Worm (Caenorhabditis elegans): ENCODE data around the gene fbxb-60.
"Not testable (repeated sequence)": the region's sequence is repeated elsewhere in the genome, so short reads cannot be mapped to it uniquely, and the experiment has no call there.

The fbxb-60 gene

DNA sequence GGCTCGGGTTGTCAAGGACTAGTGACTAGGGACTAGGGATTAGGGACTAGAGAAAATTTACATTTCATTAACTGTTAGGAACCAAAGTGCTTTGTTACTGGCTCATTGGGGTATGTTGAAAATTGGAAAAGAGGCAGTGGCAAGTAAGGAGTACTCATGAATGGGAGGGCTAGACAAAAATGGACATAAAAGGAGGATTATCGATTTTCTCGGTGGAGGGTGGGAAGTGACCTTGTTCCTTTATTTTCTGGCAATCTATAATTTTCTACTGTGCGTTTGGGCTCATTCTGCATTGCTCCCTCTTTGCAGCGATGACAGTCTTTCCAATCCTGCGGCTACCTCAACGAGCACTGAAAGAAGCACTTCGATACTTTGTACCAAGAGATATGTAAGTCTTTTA is at the start of gene fbxb-60:
fbxb-60 (plus strand) TSS at position 301 of the 400 bp plus-strand sequence.
- TF ChIP-seq dao-5 (tag; optimal IDR thresholded peaks at IDR 0.05): no peak
- TF ChIP-seq W03F9.2 (tag; optimal IDR thresholded peaks at IDR 0.05): no peak
- TF ChIP-seq him-1 (tag; optimal IDR thresholded peaks at IDR 0.05): no peak

DNA sequence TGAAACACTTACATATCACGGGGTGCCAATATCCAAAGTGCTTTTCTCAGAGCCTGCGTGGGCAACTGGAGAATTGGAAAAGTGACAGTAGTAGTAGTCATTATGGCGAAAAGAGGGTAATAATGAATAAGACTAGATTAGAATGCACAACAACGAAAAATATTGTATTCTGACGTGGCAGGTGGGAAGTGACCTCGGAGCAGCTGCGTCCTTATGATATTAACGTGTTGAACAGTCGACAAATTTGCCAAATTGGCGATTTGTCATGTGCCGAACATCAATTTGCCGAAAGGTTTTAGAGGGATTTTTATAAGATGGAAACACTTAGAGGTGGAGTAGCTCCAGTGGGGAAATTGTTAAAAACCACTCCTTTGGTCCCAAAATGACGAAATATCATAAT is 46.6 kb upstream of the fbxb-60 start, which contains the start of gene str-81:
str-81 (minus strand) TSS at position 101 of the 400 bp plus-strand sequence.
- TF ChIP-seq dao-5 (tag; optimal IDR thresholded peaks at IDR 0.05) (no peak), W03F9.2 (tag; optimal IDR thresholded peaks at IDR 0.05) (no peak), him-1 (tag; optimal IDR thresholded peaks at IDR 0.05) (no peak)

DNA sequence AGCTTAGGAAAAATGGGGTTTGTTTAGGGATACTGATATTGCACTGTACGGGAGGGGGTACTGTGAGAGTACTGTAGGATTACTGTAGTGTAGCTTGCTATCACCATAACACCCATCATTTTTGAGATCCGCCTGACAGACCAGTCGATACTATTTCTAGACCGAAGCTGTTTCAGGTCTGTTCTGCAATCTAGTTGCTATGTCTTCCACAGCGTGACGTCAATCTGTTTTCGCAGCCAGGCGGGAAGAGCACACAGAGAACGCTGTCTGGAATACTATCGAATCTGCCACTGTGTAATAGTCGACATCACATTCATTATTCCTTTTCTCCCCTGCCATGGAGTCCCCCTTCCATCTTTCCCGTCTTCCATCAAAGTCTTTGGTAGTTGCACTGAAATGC is 45.8 kb upstream of the fbxb-60 start, which contains the start of gene F21D9.11:
F21D9.11 (plus strand) TSS at position 301 of the 400 bp plus-strand sequence.
- TF ChIP-seq him-1 (tag; optimal IDR thresholded peaks at IDR 0.05): no peak
- TF ChIP-seq dao-5 (tag; optimal IDR thresholded peaks at IDR 0.05): no peak
- no peak for TF ChIP-seq W03F9.2 (tag; optimal IDR thresholded peaks at IDR 0.05)

DNA sequence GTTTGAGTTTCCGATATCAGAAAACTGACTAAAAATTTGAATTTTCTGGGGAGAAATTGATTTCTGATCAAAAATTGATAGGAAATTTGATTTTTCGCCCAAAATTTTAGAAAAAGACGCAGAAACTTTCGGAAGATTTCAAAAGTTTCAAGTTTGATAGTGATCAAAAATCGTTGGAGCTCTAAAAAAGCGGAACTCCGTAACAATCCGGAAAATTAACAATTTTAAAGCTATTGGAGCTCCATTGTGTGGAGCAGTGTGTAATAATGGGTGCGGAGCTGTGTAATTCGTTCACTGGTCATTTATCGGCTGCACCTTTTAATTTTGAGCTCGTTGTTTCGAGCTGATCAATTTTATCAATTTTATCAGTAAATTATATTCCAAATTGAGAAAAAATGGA is 44.1 kb upstream of the fbxb-60 start, which contains the start of gene F21D9.4:
F21D9.4 (plus strand) TSS at position 301 of the 400 bp plus-strand sequence.
- no peak for TF ChIP-seq dao-5 (tag; optimal IDR thresholded peaks at IDR 0.05)
- TF ChIP-seq W03F9.2 (tag; optimal IDR thresholded peaks at IDR 0.05): no peak
- TF ChIP-seq him-1 (tag; optimal IDR thresholded peaks at IDR 0.05): no peak

DNA sequence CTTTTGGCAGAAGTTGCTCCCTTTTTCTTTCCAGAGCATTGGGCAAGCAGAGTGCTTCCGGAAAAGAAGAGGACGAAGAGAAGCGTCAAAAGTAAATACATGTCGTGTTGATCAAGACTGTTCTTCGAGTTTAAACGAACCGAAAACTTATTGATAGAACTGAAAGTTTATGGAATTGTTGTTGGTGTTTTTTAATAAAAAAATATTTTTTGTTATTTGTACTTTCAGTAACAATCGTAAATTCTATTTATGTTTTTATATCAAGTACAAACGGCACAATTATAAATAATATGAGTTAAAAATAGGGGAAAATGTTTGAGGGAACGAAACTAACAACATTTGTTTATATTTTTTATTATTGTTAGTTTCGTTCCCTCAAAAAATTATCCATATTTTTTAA is 40.0 kb upstream of the fbxb-60 start, which contains the start of gene F21D9.3:
F21D9.3 (minus strand) TSS at position 101 of the 400 bp plus-strand sequence.
- TF ChIP-seq him-1 (tag; optimal IDR thresholded peaks at IDR 0.05) (no peak), dao-5 (tag; optimal IDR thresholded peaks at IDR 0.05) (no peak), W03F9.2 (tag; optimal IDR thresholded peaks at IDR 0.05) (no peak)

DNA sequence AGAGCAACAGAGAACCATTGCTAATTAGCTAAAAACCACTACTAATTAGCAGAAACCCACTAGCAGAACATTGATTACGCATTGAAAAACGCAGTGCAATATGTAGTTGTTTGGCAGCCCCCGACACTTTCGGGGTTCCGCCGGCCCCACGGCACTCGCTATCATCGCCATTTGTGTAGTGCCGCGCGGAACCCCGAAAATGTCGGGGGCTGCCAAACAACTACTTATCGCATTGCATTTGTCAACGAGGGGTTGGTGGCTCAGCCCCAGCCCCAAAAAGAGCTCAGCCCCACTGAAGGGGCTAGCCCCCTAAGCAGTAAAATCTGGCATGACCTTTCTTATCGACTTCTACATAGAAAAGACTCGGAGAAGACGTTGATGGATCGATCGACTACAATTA is 38.2 kb upstream of the fbxb-60 start:
- TF ChIP-seq dao-5 (tag; optimal IDR thresholded peaks at IDR 0.05) (no peak), W03F9.2 (tag; optimal IDR thresholded peaks at IDR 0.05) (no peak), him-1 (tag; optimal IDR thresholded peaks at IDR 0.05) (no peak)

DNA sequence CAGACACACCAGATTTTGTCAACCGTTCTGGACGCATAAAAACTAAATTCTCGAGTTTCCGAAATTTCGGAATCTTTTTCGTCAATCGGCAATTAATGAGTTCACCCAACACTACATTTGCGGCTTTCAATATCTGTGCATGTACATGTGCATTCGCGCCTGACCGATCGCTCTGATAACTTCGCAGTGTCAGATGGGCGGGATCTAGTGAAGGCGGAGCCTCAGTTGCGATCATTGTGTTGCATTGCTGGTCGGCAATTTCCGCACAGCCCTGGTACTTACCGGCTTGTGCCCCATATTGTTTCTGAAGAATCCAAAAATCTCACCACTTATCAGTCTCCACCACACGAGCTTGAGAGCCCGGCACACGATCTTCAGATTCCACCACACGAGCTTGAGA is 36.9 kb upstream of the fbxb-60 start:
- no peak for TF ChIP-seq W03F9.2 (tag; optimal IDR thresholded peaks at IDR 0.05)
- TF ChIP-seq dao-5 (tag; optimal IDR thresholded peaks at IDR 0.05): no peak

DNA sequence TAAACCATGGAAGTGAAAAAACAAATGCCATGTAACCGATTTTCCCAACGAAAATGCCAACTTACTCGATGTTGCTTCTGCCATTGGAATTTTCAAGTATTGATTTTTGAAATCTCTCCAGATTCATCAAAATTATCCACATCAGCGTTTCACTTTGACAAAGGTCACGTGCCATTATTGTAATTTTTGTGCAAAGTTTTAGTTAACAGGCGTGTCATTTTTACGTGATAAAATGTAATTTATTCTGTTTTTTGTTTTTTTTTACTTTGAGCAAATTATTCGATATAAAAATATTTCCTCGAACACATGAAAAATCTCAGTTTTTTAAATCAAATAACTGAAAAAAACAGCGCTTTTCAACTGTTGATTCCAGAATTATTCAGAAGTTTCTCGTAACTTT is 35.3 kb upstream of the fbxb-60 start, which contains the start of gene F21D9.2:
F21D9.2 (minus strand) TSS at position 101 of the 400 bp plus-strand sequence.
- TF ChIP-seq W03F9.2 (tag; optimal IDR thresholded peaks at IDR 0.05): no peak
- no peak for TF ChIP-seq dao-5 (tag; optimal IDR thresholded peaks at IDR 0.05)
- no peak for TF ChIP-seq him-1 (tag; optimal IDR thresholded peaks at IDR 0.05)

DNA sequence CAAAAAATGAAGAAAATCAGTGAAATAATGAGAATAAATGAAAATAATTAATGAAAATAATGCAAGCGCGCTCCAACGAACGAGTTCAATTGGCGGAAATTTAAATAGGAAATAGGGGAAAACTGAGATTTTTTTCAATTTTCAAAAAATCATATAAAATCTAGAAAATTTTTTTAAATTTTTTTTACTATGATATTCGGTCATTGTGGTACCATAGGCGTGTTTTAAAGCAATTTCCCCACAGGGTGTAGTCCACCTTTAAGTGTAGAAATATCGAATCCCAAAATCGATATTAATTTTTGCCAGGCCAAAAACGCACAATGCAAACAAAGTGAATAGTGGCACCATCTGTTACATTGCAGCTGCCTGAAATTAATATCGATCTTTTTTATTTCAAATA is 33.5 kb upstream of the fbxb-60 start, which contains the start of gene F21D9.1:
F21D9.1 (plus strand) TSS at position 301 of the 400 bp plus-strand sequence.
- TF ChIP-seq dao-5, W03F9.2, him-1 (tag; optimal IDR thresholded peaks at IDR 0.05): not testable (repeated sequence)

DNA sequence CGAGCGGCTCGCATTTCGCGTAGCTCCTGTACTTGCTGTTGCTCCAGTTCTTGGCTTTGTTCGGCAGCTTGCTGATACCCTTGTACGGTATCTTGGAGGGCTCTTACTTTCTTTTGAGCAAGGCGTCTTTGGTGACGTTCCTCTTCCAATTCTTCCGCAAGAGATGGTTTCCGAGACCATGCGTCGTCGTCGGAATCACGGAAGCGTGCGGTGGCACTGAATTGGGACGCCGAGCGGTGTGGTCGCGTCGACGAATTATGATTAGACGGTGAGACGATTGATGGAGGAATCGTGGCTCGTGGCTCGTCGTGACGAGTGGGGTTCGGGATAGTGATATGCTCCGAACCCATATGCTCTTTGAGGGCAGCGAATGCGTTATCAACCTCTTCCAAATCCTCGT is 21.3 kb upstream of the fbxb-60 start:
- TF ChIP-seq dao-5 (tag; optimal IDR thresholded peaks at IDR 0.05) (no peak), W03F9.2 (tag; optimal IDR thresholded peaks at IDR 0.05) (no peak), him-1 (tag; optimal IDR thresholded peaks at IDR 0.05) (no peak)

DNA sequence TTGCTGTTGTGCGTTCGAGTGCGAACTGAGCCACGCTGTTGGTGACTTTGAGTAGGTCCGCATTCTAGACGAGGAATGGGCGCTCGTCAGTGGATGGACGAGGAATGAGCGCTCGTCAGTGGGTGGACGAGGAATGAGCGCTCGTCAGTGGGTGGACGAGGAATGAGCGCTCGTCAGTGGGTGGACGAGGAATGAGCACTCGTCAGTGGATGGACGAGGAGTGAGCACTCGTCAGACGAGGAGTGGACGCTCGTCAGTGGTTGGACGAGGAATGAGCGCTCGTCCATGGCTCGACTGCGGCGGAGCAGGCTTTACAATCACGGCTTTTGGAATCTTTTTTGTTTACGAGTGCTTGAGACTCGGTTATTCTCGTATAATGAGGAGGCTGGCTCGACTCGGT is 19.1 kb upstream of the fbxb-60 start:
- no peak for TF ChIP-seq him-1 (tag; optimal IDR thresholded peaks at IDR 0.05)
- TF ChIP-seq W03F9.2 (tag; optimal IDR thresholded peaks at IDR 0.05): no peak
- TF ChIP-seq dao-5 (tag; optimal IDR thresholded peaks at IDR 0.05): no peak

DNA sequence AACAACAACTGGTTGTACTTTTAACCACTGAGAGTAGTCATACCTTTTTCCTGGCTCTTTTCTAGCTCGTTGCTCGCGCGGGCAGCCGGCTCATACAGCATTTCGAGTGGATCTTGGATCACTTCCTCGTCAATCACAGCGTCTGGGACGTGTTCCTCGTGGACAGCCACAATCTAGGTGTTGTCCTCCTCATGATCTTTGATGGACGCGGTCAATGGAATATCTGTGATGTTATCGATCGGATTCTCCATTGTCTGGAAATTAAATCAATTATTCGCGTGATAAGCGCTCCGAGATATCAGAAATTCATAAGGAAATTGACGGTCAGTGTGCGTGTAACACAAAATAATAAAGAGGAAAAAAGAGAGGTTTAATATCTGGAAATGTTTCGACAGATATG is 17.7 kb upstream of the fbxb-60 start, which contains the start of gene F21D9.8:
F21D9.8 (minus strand) TSS at position 101 of the 400 bp plus-strand sequence.
- no peak for TF ChIP-seq dao-5 (tag; optimal IDR thresholded peaks at IDR 0.05)
- TF ChIP-seq him-1 (tag; optimal IDR thresholded peaks at IDR 0.05): no peak
- no peak for TF ChIP-seq W03F9.2 (tag; optimal IDR thresholded peaks at IDR 0.05)

DNA sequence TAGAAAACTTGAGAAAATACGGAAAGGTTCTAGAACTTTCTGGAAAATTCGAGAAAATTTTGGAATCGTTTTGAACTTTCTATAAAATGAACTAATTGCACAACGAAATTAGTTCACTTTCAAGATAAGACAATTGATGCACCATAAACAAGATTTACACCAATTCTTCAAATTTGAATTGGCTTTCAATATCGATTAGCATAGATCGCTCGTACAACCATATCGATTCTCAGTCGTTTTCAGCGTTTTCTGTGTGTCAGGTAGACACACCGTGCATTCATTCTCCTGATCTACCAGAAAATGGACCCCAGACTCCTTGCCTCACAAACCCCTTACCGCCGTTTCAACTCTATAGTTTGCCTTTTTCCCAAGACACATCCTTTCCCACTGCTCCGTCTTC is 15.3 kb upstream of the fbxb-60 start, which contains the start of gene fbxb-117:
fbxb-117 (plus strand) TSS at position 301 of the 400 bp plus-strand sequence.
- TF ChIP-seq W03F9.2 (tag; optimal IDR thresholded peaks at IDR 0.05) (no peak), dao-5 (tag; optimal IDR thresholded peaks at IDR 0.05) (no peak), him-1 (tag; optimal IDR thresholded peaks at IDR 0.05) (no peak)

DNA sequence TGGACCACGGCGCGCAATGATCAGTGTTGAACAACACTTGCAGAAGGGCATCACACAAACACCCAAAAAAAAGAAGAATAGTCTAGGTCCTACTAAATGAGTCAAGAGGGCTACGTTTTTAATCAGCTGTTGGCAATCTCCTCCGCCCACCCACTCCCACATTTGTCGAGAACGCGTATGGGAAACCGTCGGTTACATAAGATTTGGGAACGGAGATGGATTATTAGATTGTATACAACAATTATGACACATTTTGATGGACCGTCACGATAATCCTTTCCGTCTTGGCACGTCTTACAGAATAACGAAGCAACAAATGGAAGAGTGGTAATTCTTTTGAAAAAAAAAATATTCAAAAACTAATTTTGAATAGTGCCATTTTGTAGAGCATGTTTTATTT is 11.7 kb upstream of the fbxb-60 start:
- TF ChIP-seq dao-5 (tag; optimal IDR thresholded peaks at IDR 0.05) (no peak), W03F9.2 (tag; optimal IDR thresholded peaks at IDR 0.05) (no peak), him-1 (tag; optimal IDR thresholded peaks at IDR 0.05) (no peak)

Data from whole organism, L4/young adult.